Worm (Caenorhabditis elegans) whole organism, early embryonic: Measurements from ENCODE around the gene F58B4.3.

Source experiments
- B0310.2 ChIP-seq: sonication (generic microtip); optimal IDR thresholded peaks from 2 replicates; lab custom pipeline; 2016; ENCODE audit warnings: mild to moderate bottlenecking, missing genetic modification characterization, missing compliant biosample characterization
- ama-1 ChIP-seq: fragments of 150-350 bp; optimal IDR thresholded peaks from 2 replicates; lab custom pipeline; 2014
- flt-1 ChIP-seq: fragments of 200-800 bp; sonication (Bioruptor generic); IDR thresholded peaks from 2 replicates; pipeline ENCODE4 v1.3.6; 2022; ENCODE audit warnings: missing genetic modification characterization, missing compliant biosample characterization
- hmg-4 ChIP-seq: fragments of 200-800 bp; sonication (Bioruptor generic); optimal IDR thresholded peaks from 2 replicates; lab custom pipeline; 2018; ENCODE audit warnings: mild to moderate bottlenecking, missing genetic modification characterization, missing compliant biosample characterization
- hnd-1 ChIP-seq: sonication (generic microtip); optimal IDR thresholded peaks from 2 replicates; lab custom pipeline; 2016; ENCODE audit warnings: missing genetic modification characterization, missing compliant biosample characterization
- pes-1 ChIP-seq: fragments of 200-800 bp; sonication (Bioruptor generic); IDR thresholded peaks from 2 replicates; pipeline ENCODE4 v1.3.6; 2022; ENCODE audit warnings: missing genetic modification reagents, missing genetic modification characterization, missing compliant biosample characterization
- scrt-1 ChIP-seq: fragments of 200-800 bp; sonication (Bioruptor generic); IDR thresholded peaks from 2 replicates; pipeline ENCODE4 v1.3.6; 2022; ENCODE audit warnings: missing genetic modification characterization, missing compliant biosample characterization

DNA sequence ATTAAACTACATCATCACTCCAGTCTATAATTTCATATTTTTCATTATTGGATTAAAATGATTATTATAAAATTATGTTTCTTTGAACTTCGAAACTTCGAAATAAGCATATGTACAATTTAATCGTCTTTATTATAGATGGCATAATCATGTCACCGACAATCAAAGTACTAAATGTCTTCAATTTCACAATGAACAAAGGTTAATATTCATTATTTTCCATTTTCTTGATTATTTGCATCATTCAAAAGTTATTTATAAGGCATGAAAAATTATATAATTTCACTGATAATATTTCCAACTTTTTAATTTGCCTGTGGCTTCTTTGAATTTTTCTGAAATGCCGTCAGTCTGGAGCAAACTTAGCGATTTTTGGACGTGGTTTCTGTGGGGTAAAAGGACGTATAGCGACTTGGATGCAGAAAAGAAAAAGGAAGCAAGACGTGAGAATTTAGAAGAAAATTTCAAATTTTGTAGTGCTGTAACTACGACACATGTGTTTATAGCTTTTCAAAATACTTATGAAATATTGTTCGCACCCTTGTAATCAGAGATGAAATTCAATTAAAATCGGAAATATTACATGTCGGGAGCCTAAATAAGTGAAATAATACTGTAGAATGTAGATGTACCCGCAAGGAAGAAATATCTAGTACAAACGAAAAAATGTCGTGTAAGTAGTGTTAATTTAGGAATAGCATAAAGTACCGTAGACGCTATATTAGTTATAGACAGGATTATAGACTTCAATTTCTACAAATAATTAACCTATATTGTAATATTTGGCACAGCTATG, 26.3 kb downstream of the F58B4.3 start, which contains the start of gene F17C11.13:
- TF ChIP-seq scrt-1, result no peak
- TF ChIP-seq hmg-4 (GFP tag; lab: Kevin White, UChicago), result no peak
- TF ChIP-seq B0310.2, result no peak
- TF ChIP-seq ama-1 (lab: Kevin White, UChicago), result no peak
- TF ChIP-seq pes-1, result no peak
- no peak for TF ChIP-seq hnd-1 (tag; lab: Kevin White, UChicago)
- no peak for TF ChIP-seq flt-1 (GFP tag; lab: Robert Waterston, UW)
